Fruit fly (Drosophila melanogaster) whole organism, wandering third instar larva: ENCODE measurements around the gene Uch.

Experiments used
- Abd-B ChIP-seq: fragments of >200 bp; optimal IDR thresholded peaks from 2 replicates; lab custom pipeline; 2017; ENCODE audit warnings: missing biosample characterization, missing genetic modification characterization
- pan ChIP-seq: fragments of >200 bp; optimal IDR thresholded peaks from 2 replicates; lab custom pipeline; 2017

DNA sequence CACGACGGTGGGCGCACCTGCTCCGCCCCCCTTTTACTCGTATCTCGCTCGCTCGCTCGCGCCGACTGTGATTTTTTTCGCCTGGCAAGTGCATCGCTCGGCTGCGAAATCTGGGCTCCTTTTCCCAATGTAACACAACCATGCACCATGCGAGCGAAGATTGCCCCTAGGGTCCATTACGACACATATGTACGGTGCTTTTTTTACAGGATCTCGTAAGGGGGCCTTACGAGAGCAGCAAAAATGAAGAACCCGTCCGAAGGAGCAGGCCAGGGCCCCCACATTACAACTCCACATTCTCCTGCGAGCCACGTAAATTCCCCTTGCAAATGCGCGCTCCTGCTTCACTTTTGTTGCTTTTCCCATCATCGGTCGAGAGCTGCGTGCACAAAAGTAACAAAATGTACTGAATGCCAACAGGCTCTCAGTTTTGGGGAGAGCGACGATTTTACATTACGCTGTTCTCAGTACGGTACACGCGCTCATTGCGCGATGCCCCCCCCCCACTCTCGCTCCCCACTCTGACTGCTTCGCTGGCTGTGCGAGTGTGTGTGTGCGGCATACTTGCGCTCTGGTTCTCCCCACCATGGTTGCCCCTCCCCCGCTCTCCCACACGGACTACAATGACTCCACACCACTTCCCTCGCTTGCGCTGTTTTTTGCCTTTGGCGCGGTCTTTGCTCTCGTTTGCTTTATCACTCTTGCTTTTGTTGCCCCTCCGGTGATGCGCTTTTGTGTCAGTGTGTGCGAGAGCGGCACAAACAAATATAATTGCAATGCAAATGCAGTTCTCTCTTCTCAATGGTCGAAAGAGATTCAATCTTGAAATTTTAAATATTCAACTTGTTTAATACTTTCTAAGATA, 10.9 kb downstream of the Uch start:
- TF ChIP-seq pan (lab: Kevin White, UChicago) (no peak), Abd-B (no peak)
